Worm (Caenorhabditis elegans) whole organism, late embryonic: ENCODE data around the gene C33C12.7.

ENCODE experiments used
- ceh-22 ChIP-seq: sonication (generic microtip); optimal IDR thresholded peaks from 2 replicates; lab custom pipeline; 2017; ENCODE audit warnings: missing biosample characterization, missing genetic modification characterization
- ceh-48 ChIP-seq: sonication (generic microtip); optimal IDR thresholded peaks from 2 replicates; lab custom pipeline; 2016; ENCODE audit warnings: missing genetic modification characterization, inconsistent platforms, missing compliant biosample characterization
- pag-3 ChIP-seq: sonication (generic microtip); optimal IDR thresholded peaks from 2 replicates; lab custom pipeline; 2016; ENCODE audit warnings: missing compliant biosample characterization, missing genetic modification characterization, borderline replicate concordance
- ref-2 ChIP-seq: sonication (generic microtip); optimal IDR thresholded peaks from 2 replicates; lab custom pipeline; 2016; ENCODE audit warnings: missing genetic modification characterization, missing compliant biosample characterization
- tbx-2 ChIP-seq: sonication (generic microtip); optimal IDR thresholded peaks from 2 replicates; lab custom pipeline; 2016; ENCODE audit warnings: missing genetic modification characterization, missing compliant biosample characterization

DNA sequence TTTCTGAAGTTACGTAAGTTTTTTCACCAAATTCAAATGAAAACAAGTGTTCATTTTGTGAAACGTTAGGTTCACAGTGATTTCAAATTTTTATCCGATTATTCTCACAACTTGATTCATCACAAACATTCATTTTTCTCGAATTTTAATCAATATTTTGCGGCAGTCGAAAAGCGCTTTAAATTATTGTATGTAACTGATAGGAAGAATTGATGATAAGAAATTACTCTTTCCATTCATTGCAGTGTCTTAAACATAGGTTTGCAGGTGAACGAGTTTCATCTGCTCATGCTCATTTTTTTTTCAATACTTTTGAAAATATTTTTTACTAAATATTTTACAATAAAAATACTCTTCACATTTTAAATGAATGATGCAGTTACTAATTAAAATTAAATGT lies 22.8 kb downstream of the C33C12.7 start:
- TF ChIP-seq ceh-48 (tag; lab: Kevin White, UChicago), result no peak
- TF ChIP-seq pag-3 (tag; lab: Kevin White, UChicago), result no peak
- TF ChIP-seq ref-2, result no peak
- no peak for TF ChIP-seq ceh-22
- no peak for TF ChIP-seq tbx-2 (tag; lab: Kevin White, UChicago)
